Worm (Caenorhabditis elegans) whole organism, late embryonic: ENCODE results near the gene pqe-1.

Experiments used
- F13H6.1 ChIP-seq: sonication (generic microtip); optimal IDR thresholded peaks from 2 replicates; lab custom pipeline; 2016; ENCODE audit warnings: missing genetic modification characterization, missing compliant biosample characterization
- Y22D7AL.16 ChIP-seq: sonication (generic microtip); optimal IDR thresholded peaks from 2 replicates; lab custom pipeline; 2016; ENCODE audit warnings: missing genetic modification characterization, missing compliant biosample characterization
- ahr-1 ChIP-seq: sonication (generic microtip); optimal IDR thresholded peaks from 2 replicates; lab custom pipeline; 2016; ENCODE audit warnings: missing genetic modification characterization, missing compliant biosample characterization
- ama-1 ChIP-seq: fragments of 150-350 bp; optimal IDR thresholded peaks from 2 replicates; lab custom pipeline; 2014
- ceh-14 ChIP-seq: sonication (generic microtip); optimal IDR thresholded peaks from 2 replicates; lab custom pipeline; 2016; ENCODE audit warnings: missing genotype, missing genetic modification characterization, missing compliant biosample characterization
- ceh-2 ChIP-seq: sonication (generic microtip); optimal IDR thresholded peaks from 2 replicates; lab custom pipeline; 2016; ENCODE audit warnings: missing genotype, missing genetic modification characterization, missing compliant biosample characterization
- ceh-22 ChIP-seq: sonication (generic microtip); optimal IDR thresholded peaks from 2 replicates; lab custom pipeline; 2017; ENCODE audit warnings: missing biosample characterization, missing genetic modification characterization
- ceh-31 ChIP-seq: sonication (generic microtip); optimal IDR thresholded peaks from 2 replicates; lab custom pipeline; 2016; ENCODE audit warnings: missing genetic modification characterization, missing compliant biosample characterization
- ceh-34 ChIP-seq: sonication (generic microtip); optimal IDR thresholded peaks from 2 replicates; lab custom pipeline; 2016; ENCODE audit warnings: mild to moderate bottlenecking, missing genetic modification characterization, missing compliant biosample characterization
- ceh-48 ChIP-seq: sonication (generic microtip); optimal IDR thresholded peaks from 2 replicates; lab custom pipeline; 2016; ENCODE audit warnings: missing genetic modification characterization, inconsistent platforms, missing compliant biosample characterization
- ceh-6 ChIP-seq: fragments of 200-800 bp; sonication (Bioruptor generic); optimal IDR thresholded peaks from 2 replicates; lab custom pipeline; 2018; ENCODE audit warnings: mild to moderate bottlenecking, missing genetic modification characterization, missing compliant biosample characterization
- ceh-9 ChIP-seq: sonication (generic microtip); optimal IDR thresholded peaks from 2 replicates; lab custom pipeline; 2016; ENCODE audit warnings: mild to moderate bottlenecking, missing genetic modification characterization, inconsistent platforms, missing compliant biosample characterization
- dmd-4 ChIP-seq: sonication (generic microtip); optimal IDR thresholded peaks from 2 replicates; lab custom pipeline; 2016; ENCODE audit warnings: borderline replicate concordance, missing genetic modification characterization, missing compliant biosample characterization
- dve-1 ChIP-seq: sonication (generic microtip); optimal IDR thresholded peaks from 2 replicates; lab custom pipeline; 2017; ENCODE audit warnings: antibody characterized with exemption, mild to moderate bottlenecking, missing genetic modification characterization, missing compliant biosample characterization
- elt-2 ChIP-seq: sonication (generic microtip); optimal IDR thresholded peaks from 2 replicates; lab custom pipeline; 2016; ENCODE audit warnings: missing genetic modification reagents, missing genetic modification characterization, missing compliant biosample characterization
- elt-4 ChIP-seq: sonication (generic microtip); optimal IDR thresholded peaks from 2 replicates; lab custom pipeline; 2016; ENCODE audit warnings: missing genetic modification characterization, missing compliant biosample characterization
- ets-4 ChIP-seq: sonication (generic microtip); optimal IDR thresholded peaks from 2 replicates; lab custom pipeline; 2016; ENCODE audit warnings: missing genetic modification characterization, missing compliant biosample characterization
- eyg-1 ChIP-seq: sonication (generic microtip); optimal IDR thresholded peaks from 2 replicates; lab custom pipeline; 2016; ENCODE audit warnings: missing genotype, missing genetic modification characterization, missing compliant biosample characterization
- fkh-10 ChIP-seq: fragments of 150-350 bp; optimal IDR thresholded peaks from 2 replicates; lab custom pipeline; 2014; ENCODE audit warnings: missing biosample characterization, missing genetic modification reagents, missing genetic modification characterization
- gmeb-2 ChIP-seq: sonication (generic microtip); optimal IDR thresholded peaks from 2 replicates; lab custom pipeline; 2016; ENCODE audit warnings: missing genetic modification characterization, inconsistent platforms, missing compliant biosample characterization
- hlh-13 ChIP-seq: fragments of 200-800 bp; sonication (Bioruptor generic); optimal IDR thresholded peaks from 2 replicates; lab custom pipeline; 2018; ENCODE audit warnings: mild to moderate bottlenecking, missing genetic modification characterization, missing compliant biosample characterization
- hlh-8 ChIP-seq: sonication (generic microtip); optimal IDR thresholded peaks from 2 replicates; lab custom pipeline; 2016; ENCODE audit warnings: missing genotype, missing genetic modification characterization, missing compliant biosample characterization
- lin-11 ChIP-seq: fragments of 200-800 bp; sonication (Bioruptor generic); optimal IDR thresholded peaks from 2 replicates; lab custom pipeline; 2018; ENCODE audit warnings: mild to moderate bottlenecking, missing genetic modification characterization, missing compliant biosample characterization
- mec-3 ChIP-seq: sonication (generic microtip); optimal IDR thresholded peaks from 2 replicates; lab custom pipeline; 2016; ENCODE audit warnings: borderline replicate concordance, missing genetic modification characterization, missing compliant biosample characterization
- nfya-1 ChIP-seq: sonication (generic microtip); optimal IDR thresholded peaks from 2 replicates; lab custom pipeline; 2017; ENCODE audit warnings: missing genetic modification characterization, mild to moderate bottlenecking, missing compliant biosample characterization, antibody characterized with exemption, moderate library complexity
- nhr-232 ChIP-seq: sonication (generic microtip); optimal IDR thresholded peaks from 2 replicates; lab custom pipeline; 2016; ENCODE audit warnings: missing genetic modification characterization, missing compliant biosample characterization
- pat-9 ChIP-seq: fragments of 200-800 bp; sonication (Bioruptor generic); optimal IDR thresholded peaks from 2 replicates; lab custom pipeline; 2018; ENCODE audit warnings: mild to moderate bottlenecking, missing genetic modification characterization, moderate library complexity, missing compliant biosample characterization
- pax-1 ChIP-seq: fragments of 150-350 bp; optimal IDR thresholded peaks from 2 replicates; lab custom pipeline; 2014; ENCODE audit warnings: missing biosample characterization, missing genetic modification characterization
- pros-1 ChIP-seq: fragments of 150-350 bp; optimal IDR thresholded peaks from 2 replicates; lab custom pipeline; 2014; ENCODE audit warnings: missing biosample characterization, missing genetic modification reagents, missing genetic modification characterization
- rnt-1 ChIP-seq: sonication (generic microtip); optimal IDR thresholded peaks from 2 replicates; lab custom pipeline; 2016; ENCODE audit warnings: missing genetic modification characterization, missing compliant biosample characterization
- sdc-2 ChIP-seq: sonication (generic microtip); optimal IDR thresholded peaks from 2 replicates; lab custom pipeline; 2016; ENCODE audit warnings: missing genotype, missing genetic modification characterization, missing compliant biosample characterization
- sox-2 ChIP-seq: fragments of 200-800 bp; sonication (Bioruptor generic); IDR thresholded peaks from 2 replicates; pipeline ENCODE4 v1.3.6; 2022; ENCODE audit warnings: missing genetic modification reagents, missing genetic modification characterization, missing compliant biosample characterization
- syd-9 ChIP-seq: sonication (generic microtip); optimal IDR thresholded peaks from 2 replicates; lab custom pipeline; 2016; ENCODE audit warnings: mild to moderate bottlenecking, missing genetic modification characterization, moderate library complexity, missing compliant biosample characterization
- tbx-2 ChIP-seq: sonication (generic microtip); optimal IDR thresholded peaks from 2 replicates; lab custom pipeline; 2016; ENCODE audit warnings: missing genetic modification characterization, missing compliant biosample characterization
- unc-42 ChIP-seq: sonication (generic microtip); optimal IDR thresholded peaks from 2 replicates; lab custom pipeline; 2016; ENCODE audit warnings: missing genotype, missing genetic modification characterization, missing compliant biosample characterization
- unc-55 ChIP-seq: sonication (generic microtip); optimal IDR thresholded peaks from 2 replicates; lab custom pipeline; 2017; ENCODE audit warnings: missing biosample characterization, missing genetic modification reagents, missing genetic modification characterization

The pqe-1 gene

DNA sequence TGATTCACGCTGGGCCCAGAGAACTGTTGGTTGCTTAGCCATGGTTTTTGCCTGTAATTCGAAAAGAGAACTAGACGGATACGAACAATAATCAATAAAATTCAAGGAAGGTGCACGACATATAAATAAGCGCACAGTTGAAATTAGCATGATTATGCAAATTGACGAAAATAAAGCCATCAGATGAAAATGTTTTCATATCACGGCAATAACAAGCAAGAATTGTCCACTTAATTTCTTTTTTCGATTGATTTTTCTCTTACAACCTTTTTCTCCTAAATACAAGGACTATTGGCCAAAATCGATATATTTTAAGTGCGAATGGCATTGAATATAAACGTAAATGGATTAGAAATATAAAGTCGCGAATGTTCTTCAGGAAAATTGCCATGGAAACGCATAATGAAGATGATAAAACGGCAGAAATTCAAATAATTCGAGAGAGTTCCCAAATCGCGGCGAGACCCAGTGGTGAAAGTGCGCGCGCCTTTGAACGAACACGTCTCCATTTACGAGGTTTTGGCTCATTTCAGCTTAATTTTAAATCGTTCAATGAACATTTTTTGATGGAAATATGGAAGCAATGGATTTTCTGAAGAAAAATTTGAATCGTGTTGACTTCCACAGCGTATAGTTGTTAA lies 36.2 kb upstream of the pqe-1 start, which contains the start of the genes daf-41 and toc-1:
Gene daf-41 (minus strand): TSS at position 51 of the 641 bp plus-strand sequence.
Gene toc-1 (plus strand): TSS at position 537 of the 641 bp plus-strand sequence.
- TF ChIP-seq ceh-34 (tag; lab: Kevin White, UChicago) (peak; percentile 18), tbx-2 (tag; lab: Kevin White, UChicago) (no peak), nfya-1 (tag; lab: Kevin White, UChicago) (peak; percentile 23), unc-55 (GFP tag; lab: Kevin White, UChicago) (peak; percentile 22), unc-42 (tag; lab: Kevin White, UChicago) (peak; percentile 22), ceh-14 (tag; lab: Kevin White, UChicago) (peak; percentile 49), elt-4 (tag; lab: Kevin White, UChicago) (no peak), ceh-48 (tag; lab: Kevin White, UChicago) (peak; percentile 4), ceh-31 (tag; lab: Kevin White, UChicago) (peak; percentile 44)

DNA sequence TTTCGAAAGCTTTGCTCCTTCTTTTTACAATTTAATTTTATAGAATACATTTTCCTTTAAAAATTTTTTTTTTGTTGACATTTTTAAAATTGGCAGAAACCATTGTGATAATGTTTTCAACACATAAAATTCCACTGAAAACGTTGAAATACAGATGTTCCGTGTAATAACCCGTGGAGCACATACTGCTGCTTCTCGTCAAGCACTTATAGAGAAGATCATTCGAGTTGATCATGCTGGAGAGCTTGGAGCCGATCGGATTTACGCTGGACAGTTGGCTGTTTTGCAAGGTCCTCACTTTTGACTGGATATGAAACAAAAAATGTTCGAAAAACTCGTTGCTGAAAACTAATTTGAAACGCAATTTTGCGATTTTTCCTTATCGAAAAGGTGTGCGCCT lies 33.3 kb upstream of the pqe-1 start, which contains the start of gene clk-1:
Gene clk-1 (plus strand): TSS at position 155 of the 400 bp plus-strand sequence.
- TF ChIP-seq ceh-14 (tag; lab: Kevin White, UChicago), result no peak

- TF ChIP-seq elt-2 (tag; lab: Kevin White, UChicago) (no peak), ceh-6 (GFP tag; lab: Kevin White, UChicago) (no peak), sox-2 (GFP tag; lab: Robert Waterston, UW) (no peak), hlh-8 (no peak), unc-42 (tag; lab: Kevin White, UChicago) (no peak), pros-1 (tag; lab: Kevin White, UChicago) (no peak), ceh-34 (tag; lab: Kevin White, UChicago) (no peak), lin-11 (tag; lab: Kevin White, UChicago) (no peak), gmeb-2 (tag; lab: Kevin White, UChicago) (no peak)
Measured at ce11 chrIII:5280228-5280627, 30.8 kb upstream of the pqe-1 start.

- TF ChIP-seq ets-4 (tag; lab: Kevin White, UChicago), result no peak
- no peak for TF ChIP-seq ceh-31 (tag; lab: Kevin White, UChicago)
- TF ChIP-seq pat-9 (tag; lab: Kevin White, UChicago), result no peak
- no peak for TF ChIP-seq dmd-4
- no peak for TF ChIP-seq nhr-232 (tag; lab: Kevin White, UChicago)
- no peak for TF ChIP-seq pax-1 (tag; lab: Kevin White, UChicago)
- no peak for TF ChIP-seq syd-9 (tag; lab: Kevin White, UChicago)
- TF ChIP-seq tbx-2 (tag; lab: Kevin White, UChicago), result no peak
- no peak for TF ChIP-seq fkh-10 (GFP tag; lab: Kevin White, UChicago)
- TF ChIP-seq ahr-1 (tag; lab: Kevin White, UChicago), result no peak
- no peak for TF ChIP-seq ceh-2 (tag; lab: Kevin White, UChicago)
- no peak for TF ChIP-seq mec-3
- no peak for TF ChIP-seq pros-1 (tag; lab: Kevin White, UChicago)
- no peak for TF ChIP-seq F13H6.1 (tag; lab: Kevin White, UChicago)
Measured at ce11 chrIII:5285484-5285883, 25.6 kb upstream of the pqe-1 start.

ce11 chrIII:5286205-5286604 lies 24.8 kb upstream of the pqe-1 start, which contains the start of gene ZC395.11:
Gene ZC395.11 (minus strand): TSS chrIII:5286305.
- TF ChIP-seq ceh-9 (tag; lab: Kevin White, UChicago), result no peak
- TF ChIP-seq ceh-22 (tag; lab: Kevin White, UChicago), result no peak
- no peak for TF ChIP-seq dve-1 (tag; lab: Kevin White, UChicago)
- no peak for TF ChIP-seq nfya-1 (tag; lab: Kevin White, UChicago)
- no peak for TF ChIP-seq sox-2 (GFP tag; lab: Robert Waterston, UW)
- TF ChIP-seq lin-11 (tag; lab: Kevin White, UChicago), result no peak
- TF ChIP-seq ama-1 (lab: Kevin White, UChicago), result no peak
- TF ChIP-seq fkh-10 (GFP tag; lab: Kevin White, UChicago), result no peak
- no peak for TF ChIP-seq Y22D7AL.16 (tag; lab: Kevin White, UChicago)
- no peak for TF ChIP-seq hlh-13
- no peak for TF ChIP-seq ceh-2 (tag; lab: Kevin White, UChicago)
- no peak for TF ChIP-seq rnt-1 (tag; lab: Kevin White, UChicago)
- no peak for TF ChIP-seq eyg-1
- TF ChIP-seq sdc-2 (tag; lab: Kevin White, UChicago), result no peak
- TF ChIP-seq elt-2 (tag; lab: Kevin White, UChicago), result no peak
